Worm (Caenorhabditis elegans) whole organism, late embryonic: ENCODE results near the gene M02F4.2.

Source experiments
- ama-1 ChIP-seq: fragments of 150-350 bp; optimal IDR thresholded peaks from 2 replicates; lab custom pipeline; 2014
- ceh-30 ChIP-seq: fragments of 150-350 bp; optimal IDR thresholded peaks from 2 replicates; lab custom pipeline; 2014; ENCODE audit warnings: missing biosample characterization, missing genetic modification characterization
- fkh-10 ChIP-seq: fragments of 150-350 bp; optimal IDR thresholded peaks from 2 replicates; lab custom pipeline; 2014; ENCODE audit warnings: missing biosample characterization, missing genetic modification reagents, missing genetic modification characterization
- pha-4 ChIP-seq: fragments of 150-350 bp; optimal IDR thresholded peaks from 2 replicates; lab custom pipeline; 2018; ENCODE audit warnings: missing biosample characterization, missing genetic modification reagents, missing genetic modification characterization
- pqm-1 ChIP-seq: sonication (generic microtip); optimal IDR thresholded peaks from 2 replicates; lab custom pipeline; 2016; ENCODE audit warnings: missing genetic modification characterization, missing compliant biosample characterization

ce11 chrX:3059299-3059698 is 25.2 kb upstream of the M02F4.2 start, which contains the start of gene rsef-1:
- TF ChIP-seq ama-1 (lab: Kevin White, UChicago) = no peak
- TF ChIP-seq pqm-1 (tag; lab: Kevin White, UChicago) = no peak
- no peak for TF ChIP-seq ceh-30 (tag; lab: Kevin White, UChicago)
- no peak for TF ChIP-seq fkh-10
- no peak for TF ChIP-seq pha-4 (tag; lab: Kevin White, UChicago)
